Fruit fly (Drosophila melanogaster): ENCODE measurements around the gene Qsox4.

Qsox4 gene

dm6 chr3R:23669401-23670216, 33.0 kb upstream of the Qsox4 start, which contains the start of gene CG31145 (continued):
- TF ChIP-seq CG4424 (GFP tag; optimal IDR thresholded peaks at IDR 0.05) (peak; percentile 100), CG11723 (GFP tag; optimal IDR thresholded peaks at IDR 0.05) (peak; percentile 100), YL-1 (GFP tag; optimal IDR thresholded peaks at IDR 0.05) (peak; percentile 98), CG8089 (GFP tag; optimal IDR thresholded peaks at IDR 0.05) (peak; percentile 99), CG11560 (tag; IDR thresholded peaks at IDR 0.05) (peak; percentile 94), Dip2 (GFP tag; IDR thresholded peaks at IDR 0.05) (peak; percentile 83; the same call in 1 of the 2 replicates), emc (GFP tag; optimal IDR thresholded peaks at IDR 0.05) (peak; percentile 99), croc (GFP tag; conservative IDR thresholded peaks at IDR 0.05) (peak; percentile 99), CG3065 (GFP tag; optimal IDR thresholded peaks at IDR 0.05) (peak; percentile 99), nmo (GFP tag; optimal IDR thresholded peaks at IDR 0.05) (peak; percentile 100), Max (GFP tag; optimal IDR thresholded peaks at IDR 0.05) (peak; percentile 100), CoRest (tag; optimal IDR thresholded peaks at IDR 0.05) (peak; percentile 100), zen2 (GFP tag; IDR thresholded peaks at IDR 0.05; ENCODE audit: partially characterized antibody) (no peak), dan (GFP tag; IDR thresholded peaks at IDR 0.05) (peak; percentile 89), CG12299 (tag; optimal IDR thresholded peaks at IDR 0.05) (peak; percentile 99), CG15479 (GFP tag; optimal IDR thresholded peaks at IDR 0.05) (peak; percentile 65), Trl (optimal IDR thresholded peaks at IDR 0.05) (peak; percentile 87 to 96), Trl (GFP tag; optimal IDR thresholded peaks at IDR 0.05) (peak; percentile 99), CG10431 (GFP tag; optimal IDR thresholded peaks at IDR 0.05) (peak; percentile 96), CG6683 (GFP tag; optimal IDR thresholded peaks at IDR 0.05) (peak; percentile 99), CG7987 (GFP tag; optimal IDR thresholded peaks at IDR 0.05) (peak; percentile 97), Gsc (GFP tag; IDR thresholded peaks at IDR 0.05) (no peak), CG17186 (GFP tag; optimal IDR thresholded peaks at IDR 0.05) (peak; percentile 96), pho (GFP tag; optimal IDR thresholded peaks at IDR 0.05) (peak; percentile 100), CG3407 (GFP tag; optimal IDR thresholded peaks at IDR 0.05) (peak; percentile 99), ara (GFP tag; IDR thresholded peaks at IDR 0.05) (peak; percentile 98), CG10147 (GFP tag; optimal IDR thresholded peaks at IDR 0.05) (peak; percentile 99), ro (GFP tag; IDR thresholded peaks at IDR 0.05) (peak; percentile 97), insv (GFP tag; optimal IDR thresholded peaks at IDR 0.05) (peak; percentile 76 to 83), CG17359 (tag; optimal IDR thresholded peaks at IDR 0.05) (peak; percentile 100), salm (tag; optimal IDR thresholded peaks at IDR 0.05) (peak; percentile 99), CG6175 (GFP tag; IDR thresholded peaks at IDR 0.05) (peak; percentile 98), Fer3 (tag; optimal IDR thresholded peaks at IDR 0.05) (peak; percentile 99), CG12659 (GFP tag; optimal IDR thresholded peaks at IDR 0.05) (peak; percentile 100), CG6791 (GFP tag; IDR thresholded peaks at IDR 0.05; ENCODE audit: partially characterized antibody) (no peak), eyg (GFP tag; optimal IDR thresholded peaks at IDR 0.05) (peak; percentile 99), NFAT (GFP tag; IDR thresholded peaks at IDR 0.05) (peak; percentile 96), nom (GFP tag; optimal IDR thresholded peaks at IDR 0.05) (peak; percentile 95), chm (GFP tag; IDR thresholded peaks at IDR 0.05) (peak; percentile 95), CG5953 (GFP tag; IDR thresholded peaks at IDR 0.05) (peak; percentile 98), CG3163 (GFP tag; optimal IDR thresholded peaks at IDR 0.05) (peak; percentile 95), Med (GFP tag) (peak; percentile 100), CG14441 (GFP tag; IDR thresholded peaks at IDR 0.05) (peak; percentile 99), Neu2 (GFP tag; optimal IDR thresholded peaks at IDR 0.05; ENCODE audit: borderline replicate concordance) (peak; percentile 97), ap (GFP tag; IDR thresholded peaks at IDR 0.05) (peak; percentile 98), CG13424 (tag; optimal IDR thresholded peaks at IDR 0.05) (peak; percentile 100), CG8281 (tag; optimal IDR thresholded peaks at IDR 0.05) (peak; percentile 95), D19A (tag; optimal IDR thresholded peaks at IDR 0.05) (peak; percentile 98), CG15696 (tag; optimal IDR thresholded peaks at IDR 0.05) (peak; percentile 93)

Measured in whole organism, embryonic.